Fruit fly (Drosophila melanogaster) whole organism, embryonic: ENCODE data around the gene CG14947.

Experiments used
- B-H1 ChIP-seq: fragments of 200-800 bp; sonication (Bioruptor generic); IDR thresholded peaks from 3 replicates; pipeline ENCODE4 v1.3.6; 2022; ENCODE audit warnings: missing biosample characterization, missing genetic modification characterization
- CG10267 ChIP-seq: fragments of 200-800 bp; sonication (Bioruptor generic); optimal IDR thresholded peaks from 2 replicates; lab custom pipeline; 2018; ENCODE audit warnings: missing biosample characterization, mild to moderate bottlenecking, missing genetic modification characterization, moderate library complexity
- CG18476 ChIP-seq: fragments of 200-800 bp; sonication (Bioruptor generic); optimal IDR thresholded peaks from 2 replicates; lab custom pipeline; 2016; ENCODE audit warnings: missing biosample characterization, mild to moderate bottlenecking, missing genetic modification characterization
- CG2129 ChIP-seq: fragments of 200-800 bp; sonication (Bioruptor generic); IDR thresholded peaks from 2 replicates; pipeline ENCODE4 v1.3.6; 2022; ENCODE audit warnings: missing biosample characterization, missing genetic modification characterization; ENCODE audit not compliant: partially characterized antibody
- Hey ChIP-seq: fragments of 200-800 bp; sonication (Bioruptor generic); optimal IDR thresholded peaks from 3 replicates; lab custom pipeline; 2018; ENCODE audit warnings: missing biosample characterization, mild to moderate bottlenecking, missing genetic modification characterization
- Hr78 ChIP-seq, 2 experiments: fragments of 200-800 bp in 1 of 2; fragments of >200 bp in 1 of 2; sonication (Bioruptor generic) in 1 of 2; optimal IDR thresholded peaks; 2 replicates each; lab custom pipeline; 2017 to 2019; ENCODE audit warnings: missing biosample characterization in 2 of 2, missing genetic modification characterization in 2 of 2, mild to moderate bottlenecking in 1 of 2, moderate library complexity in 1 of 2
- Lpt ChIP-seq: fragments of >200 bp; optimal IDR thresholded peaks from 2 replicates; lab custom pipeline; 2018; ENCODE audit warnings: missing biosample characterization, missing genetic modification characterization
- esg ChIP-seq: fragments of 200-800 bp; sonication (Bioruptor generic); conservative IDR thresholded peaks from 2 replicates; pipeline ENCODE4 v1.3.6; 2022; ENCODE audit warnings: missing biosample characterization, missing genetic modification characterization
- jigr1 ChIP-seq: fragments of 200-800 bp; sonication (Bioruptor generic); IDR thresholded peaks from 3 replicates; pipeline ENCODE4 v1.3.6; 2022; ENCODE audit warnings: missing biosample characterization, missing genetic modification characterization
- kni ChIP-seq: fragments of 200-800 bp; sonication (Bioruptor generic); optimal IDR thresholded peaks from 3 replicates; lab custom pipeline; 2017; ENCODE audit warnings: mild to moderate bottlenecking, missing biosample characterization, missing genetic modification reagents, missing genetic modification characterization
- mld ChIP-seq: fragments of 200-800 bp; sonication (Bioruptor generic); IDR thresholded peaks from 3 replicates; pipeline ENCODE4 v1.3.6; 2022; ENCODE audit warnings: missing biosample characterization, missing genetic modification characterization; ENCODE audit not compliant: partially characterized antibody
- org-1 ChIP-seq: fragments of 200-800 bp; sonication (Bioruptor generic); optimal IDR thresholded peaks from 2 replicates; lab custom pipeline; 2017; ENCODE audit warnings: missing biosample characterization, missing genetic modification characterization
- sna ChIP-seq: fragments of 200-800 bp; sonication (Bioruptor generic); IDR thresholded peaks from 2 replicates; pipeline ENCODE4 v1.3.6; 2022; ENCODE audit warnings: missing biosample characterization, missing genetic modification characterization; ENCODE audit not compliant: partially characterized antibody
- sr ChIP-seq: fragments of 200-800 bp; sonication (Bioruptor generic); IDR thresholded peaks from 3 replicates; pipeline ENCODE4 v1.3.6; 2022; ENCODE audit warnings: missing biosample characterization, missing genetic modification characterization

DNA sequence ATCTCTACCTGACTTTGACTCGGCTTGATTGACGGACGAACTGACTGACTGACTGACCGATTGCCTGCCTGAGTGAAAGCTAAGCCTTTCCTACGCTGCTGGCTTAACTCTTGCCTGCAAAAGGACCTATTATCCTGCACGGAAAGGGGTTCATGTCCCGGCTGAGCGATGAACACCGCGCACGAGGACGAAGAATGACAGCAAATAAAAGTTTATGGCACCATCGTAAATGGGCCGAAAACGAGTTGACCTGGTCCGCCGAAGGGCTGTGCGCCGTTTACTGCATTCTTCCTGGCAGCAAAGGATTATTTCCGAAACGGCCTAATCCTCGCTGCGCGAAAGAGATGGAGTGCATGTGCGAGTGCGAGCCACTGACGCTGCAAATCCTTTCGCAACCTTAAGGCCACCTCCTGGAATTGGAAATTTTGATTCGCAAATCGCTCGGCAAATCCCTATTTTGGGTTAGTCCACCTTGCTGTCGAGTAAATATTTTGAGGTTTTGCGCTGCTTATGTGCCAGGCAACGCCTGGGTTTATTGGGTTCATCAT, 5.3 kb downstream of the CG14947 start:
- TF ChIP-seq B-H1 (GFP tag; lab: Robert Waterston, UW) (no peak), kni (no peak), CG10267 (tag; lab: Kevin White, UChicago) (no peak), sna (no peak), sr (GFP tag; lab: Robert Waterston, UW) (no peak), Hey (tag; lab: Kevin White, UChicago) (no peak), CG18476 (no peak), esg (GFP tag; lab: Robert Waterston, UW) (no peak), CG2129 (GFP tag; lab: Robert Waterston, UW) (no peak), Lpt (no peak), org-1 (GFP tag; lab: Kevin White, UChicago) (no peak), mld (GFP tag; lab: Robert Waterston, UW) (no peak), Hr78 (GFP tag; optimal IDR thresholded peaks at IDR 0.05; lab: Kevin White, UChicago) (no peak), jigr1 (GFP tag; lab: Robert Waterston, UW) (no peak)
